Fruit fly (Drosophila melanogaster): ENCODE data around the gene CG43125.

CG43125 gene

DNA sequence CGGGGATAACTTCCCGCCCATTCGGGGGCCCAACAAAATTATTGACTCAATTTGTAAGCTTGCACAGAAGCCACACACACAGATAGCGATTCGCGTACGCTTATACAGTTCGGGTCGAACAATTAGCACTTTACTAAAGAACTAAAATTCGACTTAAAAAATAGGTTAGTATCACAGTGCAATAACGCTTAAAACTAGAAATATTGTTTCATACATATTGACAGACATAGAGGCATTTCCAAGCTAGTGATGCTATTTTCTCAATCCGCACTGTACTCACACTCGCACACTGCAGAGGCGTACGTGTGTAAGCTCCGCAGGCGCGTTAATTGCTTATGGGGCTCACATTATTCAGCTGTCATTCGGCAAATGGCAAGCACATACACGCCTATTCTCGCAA is 34.1 kb upstream of the CG43125 start (continued):
- no peak for TF ChIP-seq pita (GFP tag; optimal IDR thresholded peaks at IDR 0.05)
- TF ChIP-seq cwo (GFP tag; optimal IDR thresholded peaks at IDR 0.05) = peak; percentile 44
- TF ChIP-seq Dbx (GFP tag; IDR thresholded peaks at IDR 0.05) = peak; percentile 32; the same call in 1 of the 3 replicates
- no peak for TF ChIP-seq Mad (GFP tag; optimal IDR thresholded peaks at IDR 0.05)
- TF ChIP-seq CG11696 (GFP tag; IDR thresholded peaks at IDR 0.05) = 0 out of 2 replicates have a peak, but pooled peaks have one; percentile 22
- TF ChIP-seq CG32532 (GFP tag; IDR thresholded peaks at IDR 0.05) = peak; percentile 52; the same call in 1 of the 2 replicates
- peak; percentile 34; the same call in 1 of the 3 replicates for TF ChIP-seq tgo (GFP tag; IDR thresholded peaks at IDR 0.05)
- 0 out of 2 replicates have a peak, but pooled peaks have one; percentile 9 for TF ChIP-seq H2.0 (GFP tag; IDR thresholded peaks at IDR 0.05)
- no peak for TF ChIP-seq CG2712 (tag; optimal IDR thresholded peaks at IDR 0.05)
- peak; percentile 17 for TF ChIP-seq CG9817 (tag; optimal IDR thresholded peaks at IDR 0.05)
- TF ChIP-seq Drgx (GFP tag; IDR thresholded peaks at IDR 0.05) = peak; percentile 30; the same call in 1 of the 2 replicates
- peak; percentile 47 for TF ChIP-seq CG2678 (tag; optimal IDR thresholded peaks at IDR 0.05)
- TF ChIP-seq CG14014 (GFP tag; IDR thresholded peaks at IDR 0.05) = 0 out of 2 replicates have a peak, but pooled peaks have one; percentile 15
- peak; percentile 11; the same call in 1 of the 2 replicates for TF ChIP-seq CG17328 (GFP tag; IDR thresholded peaks at IDR 0.05)
- peak; percentile 30 for TF ChIP-seq CG15269 (tag; optimal IDR thresholded peaks at IDR 0.05)
- peak; percentile 6 for TF ChIP-seq NfI (GFP tag; optimal IDR thresholded peaks at IDR 0.05)
- peak; percentile 77 for TF ChIP-seq Ets65A (GFP tag)
- TF ChIP-seq Atf6 (GFP tag; IDR thresholded peaks at IDR 0.05) = peak; percentile 50; the same call in 1 of the 2 replicates
- TF ChIP-seq ind (GFP tag; optimal IDR thresholded peaks at IDR 0.05) = peak; percentile 4
- TF ChIP-seq slbo (GFP tag; IDR thresholded peaks at IDR 0.05) = peak; percentile 52
- TF ChIP-seq sob (GFP tag; IDR thresholded peaks at IDR 0.05) = peak; percentile 46; the same call in 1 of the 2 replicates
- peak; percentile 26 for TF ChIP-seq Oli (tag; optimal IDR thresholded peaks at IDR 0.05)
- TF ChIP-seq dmrt99B (tag; optimal IDR thresholded peaks at IDR 0.05) = peak; percentile 39
- TF ChIP-seq gem (tag; optimal IDR thresholded peaks at IDR 0.05) = peak; percentile 33
- peak; percentile 27 for TF ChIP-seq CG1603 (tag; optimal IDR thresholded peaks at IDR 0.05)
- peak; percentile 43; the same call in 2 of the 3 replicates for TF ChIP-seq dysf (GFP tag; IDR thresholded peaks at IDR 0.05)
- TF ChIP-seq CG2120 (GFP tag; optimal IDR thresholded peaks at IDR 0.05) = peak; percentile 45
- no peak for TF ChIP-seq Xbp1 (GFP tag; optimal IDR thresholded peaks at IDR 0.05)
- 0 out of 2 replicates have a peak, but pooled peaks have one; percentile 12 for TF ChIP-seq lmd (GFP tag; IDR thresholded peaks at IDR 0.05)
- TF ChIP-seq Med (GFP tag) = peak; percentile 64
- TF ChIP-seq bcd (GFP tag; optimal IDR thresholded peaks at IDR 0.05) = peak; percentile 6
- TF ChIP-seq CG11560 (tag; IDR thresholded peaks at IDR 0.05) = no peak
- TF ChIP-seq NC2α (GFP tag; optimal IDR thresholded peaks at IDR 0.05) = no peak
- TF ChIP-seq CG7556 (GFP tag; optimal IDR thresholded peaks at IDR 0.05) = peak; percentile 23
- TF ChIP-seq row (GFP tag; IDR thresholded peaks at IDR 0.05) = peak; percentile 53; the same call in 1 of the 3 replicates
- TF ChIP-seq CG3281 (GFP tag; optimal IDR thresholded peaks at IDR 0.05) = peak; percentile 25
- TF ChIP-seq CG8388 (GFP tag; optimal IDR thresholded peaks at IDR 0.05) = no peak
- peak in 1 of 2 experiments; percentile 37 for TF ChIP-seq Hr51 (GFP tag; optimal IDR thresholded peaks at IDR 0.05)
- TF ChIP-seq Fer3 (tag; optimal IDR thresholded peaks at IDR 0.05) = peak; percentile 15
- TF ChIP-seq gt (GFP tag; IDR thresholded peaks at IDR 0.05) = no peak
- no peak for TF ChIP-seq slp2 (GFP tag; optimal IDR thresholded peaks at IDR 0.05)
- peak; percentile 72 for TF ChIP-seq lab (GFP tag; optimal IDR thresholded peaks at IDR 0.05)
- peak; percentile 49 for TF ChIP-seq Rfx (GFP tag; IDR thresholded peaks at IDR 0.05)
- TF ChIP-seq Ptx1 (GFP tag; IDR thresholded peaks at IDR 0.05) = peak; percentile 42
- TF ChIP-seq sr (GFP tag; IDR thresholded peaks at IDR 0.05) = no peak
- TF ChIP-seq Optix (GFP tag; IDR thresholded peaks at IDR 0.05) = 0 out of 3 replicates have a peak, but pooled peaks have one; percentile 33
- peak; percentile 20; the same call in 1 of the 3 replicates for TF ChIP-seq ci (GFP tag; IDR thresholded peaks at IDR 0.05)
- no peak for TF ChIP-seq ssp (GFP tag; IDR thresholded peaks at IDR 0.05)
- TF ChIP-seq sens (GFP tag) = peak; percentile 69
- peak; percentile 70 for TF ChIP-seq CG12769 (tag; optimal IDR thresholded peaks at IDR 0.05)
- no peak for TF ChIP-seq psq (GFP tag; optimal IDR thresholded peaks at IDR 0.05)

All from whole organism, embryonic.